Fruit fly (Drosophila melanogaster): ENCODE results near the gene Hr38.

- TF ChIP-seq CG11617 (GFP tag; optimal IDR thresholded peaks at IDR 0.05) (peak; percentile 12), CG12768 (GFP tag; optimal IDR thresholded peaks at IDR 0.05) (no peak), bab1 (GFP tag; optimal IDR thresholded peaks at IDR 0.05) (no peak)
Observed at dm6 chr2L:20758188-20758846, 43.9 kb upstream of the Hr38 start.

Data from whole organism, adult.